Fruit fly (Drosophila melanogaster) whole organism, embryonic: ENCODE measurements around the gene CG17982.

Source experiments
- Abd-B ChIP-seq: fragments of 200-800 bp; sonication (Bioruptor generic); optimal IDR thresholded peaks from 2 replicates; lab custom pipeline; 2018; ENCODE audit warnings: missing biosample characterization, mild to moderate bottlenecking, missing genetic modification characterization, moderate library complexity
- Atf-2 ChIP-seq: fragments of 200-800 bp; sonication (Bioruptor generic); optimal IDR thresholded peaks from 2 replicates; lab custom pipeline; 2016; ENCODE audit warnings: missing biosample characterization, missing genetic modification characterization
- CG10209 ChIP-seq: fragments of 200-800 bp; sonication (Bioruptor generic); optimal IDR thresholded peaks from 3 replicates; lab custom pipeline; 2017; ENCODE audit warnings: missing biosample characterization, mild to moderate bottlenecking, missing genetic modification characterization, missing genetic modification reagents
- CG12071 ChIP-seq: fragments of 200-800 bp; sonication (Bioruptor generic); optimal IDR thresholded peaks from 3 replicates; lab custom pipeline; 2018; ENCODE audit warnings: missing biosample characterization, mild to moderate bottlenecking, missing genetic modification characterization
- CG12104 ChIP-seq: fragments of 200-800 bp; sonication (Bioruptor generic); optimal IDR thresholded peaks from 3 replicates; lab custom pipeline; 2016; ENCODE audit warnings: missing biosample characterization, missing genetic modification characterization
- CG1233 ChIP-seq: fragments of 200-800 bp; sonication (Bioruptor generic); optimal IDR thresholded peaks from 4 replicates; lab custom pipeline; 2018; ENCODE audit warnings: missing biosample characterization, mild to moderate bottlenecking, missing genetic modification characterization
- CG12744 ChIP-seq: fragments of 200-800 bp; sonication (Bioruptor generic); optimal IDR thresholded peaks from 2 replicates; lab custom pipeline; 2016; ENCODE audit warnings: missing biosample characterization, missing genetic modification characterization
- CG15696 ChIP-seq: fragments of 200-800 bp; sonication (Bioruptor generic); optimal IDR thresholded peaks from 2 replicates; lab custom pipeline; 2019; ENCODE audit warnings: missing biosample characterization, mild to moderate bottlenecking, missing genetic modification characterization, moderate library complexity
- CG17802 ChIP-seq: fragments of 200-800 bp; sonication (Bioruptor generic); optimal IDR thresholded peaks from 2 replicates; lab custom pipeline; 2018; ENCODE audit warnings: missing biosample characterization, mild to moderate bottlenecking, missing genetic modification characterization, moderate library complexity
- CG1832 ChIP-seq: fragments of 200-800 bp; sonication (Bioruptor generic); optimal IDR thresholded peaks from 2 replicates; lab custom pipeline; 2017; ENCODE audit warnings: missing biosample characterization, mild to moderate bottlenecking, missing genetic modification characterization, inconsistent platforms
- CG18599 ChIP-seq: fragments of 200-800 bp; sonication (Bioruptor generic); optimal IDR thresholded peaks from 3 replicates; lab custom pipeline; 2017; ENCODE audit warnings: missing biosample characterization, missing genetic modification characterization, mild to moderate bottlenecking, moderate library complexity, missing genetic modification reagents
- CG18619 ChIP-seq: fragments of 200-800 bp; sonication (Bioruptor generic); optimal IDR thresholded peaks from 3 replicates; lab custom pipeline; 2017; ENCODE audit warnings: missing biosample characterization, mild to moderate bottlenecking, missing genetic modification characterization
- CG2129 ChIP-seq: fragments of 200-800 bp; sonication (Bioruptor generic); IDR thresholded peaks from 2 replicates; pipeline ENCODE4 v1.3.6; 2022; ENCODE audit warnings: missing biosample characterization, missing genetic modification characterization; ENCODE audit not compliant: partially characterized antibody
- CG32767 ChIP-seq: fragments of 200-800 bp; sonication (Bioruptor generic); IDR thresholded peaks from 2 replicates; pipeline ENCODE4 v1.3.6; 2022; ENCODE audit warnings: missing biosample characterization, missing genetic modification characterization
- CG3281 ChIP-seq: fragments of 200-800 bp; sonication (Bioruptor generic); optimal IDR thresholded peaks from 3 replicates; lab custom pipeline; 2017; ENCODE audit warnings: missing biosample characterization, mild to moderate bottlenecking, missing genetic modification characterization
- CG42726 ChIP-seq: fragments of 200-800 bp; sonication (Bioruptor generic); IDR thresholded peaks from 2 replicates; pipeline ENCODE4 v1.3.6; 2022; ENCODE audit warnings: missing biosample characterization, missing genetic modification characterization; ENCODE audit not compliant: partially characterized antibody
- CG7357 ChIP-seq: fragments of 200-800 bp; sonication (Bioruptor generic); IDR thresholded peaks from 3 replicates; pipeline ENCODE4 v1.3.6; 2022; ENCODE audit warnings: missing biosample characterization, missing genetic modification characterization
- CG8359 ChIP-seq: fragments of 200-800 bp; sonication (Bioruptor generic); optimal IDR thresholded peaks from 2 replicates; lab custom pipeline; 2017; ENCODE audit warnings: missing biosample characterization, mild to moderate bottlenecking, missing genetic modification characterization, borderline replicate concordance
- CG9609 ChIP-seq: fragments of 200-800 bp; sonication (Bioruptor generic); optimal IDR thresholded peaks from 3 replicates; lab custom pipeline; 2016; ENCODE audit warnings: missing biosample characterization, missing genetic modification characterization
- Dbx ChIP-seq: fragments of 200-800 bp; sonication (Bioruptor generic); IDR thresholded peaks from 3 replicates; pipeline ENCODE4 v1.3.6; 2022; ENCODE audit warnings: missing biosample characterization, missing genetic modification characterization
- Dip3 ChIP-seq: fragments of 200-800 bp; sonication (Bioruptor generic); optimal IDR thresholded peaks from 3 replicates; lab custom pipeline; 2016; ENCODE audit warnings: missing biosample characterization, missing genetic modification characterization
- Doc3 ChIP-seq: fragments of 200-800 bp; sonication (Bioruptor generic); IDR thresholded peaks from 3 replicates; pipeline ENCODE4 v1.3.6; 2022; ENCODE audit warnings: missing biosample characterization, missing genetic modification characterization; ENCODE audit not compliant: partially characterized antibody
- E2f1 ChIP-seq: fragments of 200-800 bp; sonication (Bioruptor generic); IDR thresholded peaks from 2 replicates; pipeline ENCODE4 v1.3.6; 2022; ENCODE audit warnings: missing biosample characterization, missing genetic modification characterization
- HLH4C ChIP-seq: fragments of 200-800 bp; sonication (Bioruptor generic); IDR thresholded peaks from 3 replicates; pipeline ENCODE4 v1.3.6; 2022; ENCODE audit warnings: missing biosample characterization, missing genetic modification characterization; ENCODE audit not compliant: partially characterized antibody
- Hey ChIP-seq: fragments of 200-800 bp; sonication (Bioruptor generic); optimal IDR thresholded peaks from 3 replicates; lab custom pipeline; 2018; ENCODE audit warnings: missing biosample characterization, mild to moderate bottlenecking, missing genetic modification characterization
- Hsf ChIP-seq: fragments of 200-800 bp; sonication (Bioruptor generic); optimal IDR thresholded peaks from 3 replicates; lab custom pipeline; 2016; ENCODE audit warnings: missing biosample characterization, missing genetic modification characterization
- MTF-1 ChIP-seq: fragments of 200-800 bp; sonication (Bioruptor generic); optimal IDR thresholded peaks from 2 replicates; lab custom pipeline; 2018; ENCODE audit warnings: missing biosample characterization, mild to moderate bottlenecking, missing genetic modification characterization, borderline replicate concordance
- Max ChIP-seq: fragments of 200-800 bp; sonication (Bioruptor generic); optimal IDR thresholded peaks from 2 replicates; lab custom pipeline; 2016; ENCODE audit warnings: missing biosample characterization, mild to moderate bottlenecking, missing genetic modification characterization
- NFAT ChIP-seq: fragments of 200-800 bp; sonication (Bioruptor generic); IDR thresholded peaks from 2 replicates; pipeline ENCODE4 v1.3.6; 2022; ENCODE audit warnings: missing biosample characterization, missing genetic modification characterization
- NK7.1 ChIP-seq: fragments of 200-800 bp; sonication (Bioruptor generic); optimal IDR thresholded peaks from 3 replicates; lab custom pipeline; 2016; ENCODE audit warnings: missing biosample characterization, missing genetic modification characterization
- Oaz ChIP-seq: fragments of 200-800 bp; sonication (Bioruptor generic); IDR thresholded peaks from 2 replicates; pipeline ENCODE4 v1.3.6; 2022; ENCODE audit warnings: missing biosample characterization, missing genetic modification characterization
- az2 ChIP-seq: fragments of 200-800 bp; sonication (Bioruptor generic); optimal IDR thresholded peaks from 3 replicates; lab custom pipeline; 2016; ENCODE audit warnings: missing biosample characterization, missing genetic modification characterization
- cg ChIP-seq: fragments of 200-800 bp; sonication (Bioruptor generic); optimal IDR thresholded peaks from 3 replicates; lab custom pipeline; 2019; ENCODE audit warnings: missing biosample characterization, mild to moderate bottlenecking, missing genetic modification characterization, moderate library complexity
- dimm ChIP-seq: fragments of 200-800 bp; sonication (Bioruptor generic); IDR thresholded peaks from 2 replicates; pipeline ENCODE4 v1.3.6; 2022; ENCODE audit warnings: missing biosample characterization, missing genetic modification characterization
- eyg ChIP-seq: fragments of 200-800 bp; sonication (Bioruptor generic); optimal IDR thresholded peaks from 3 replicates; lab custom pipeline; 2016; ENCODE audit warnings: missing biosample characterization, missing genetic modification characterization
- gce ChIP-seq: fragments of 200-800 bp; sonication (Bioruptor generic); IDR thresholded peaks from 3 replicates; pipeline ENCODE4 v1.3.6; 2022; ENCODE audit warnings: missing biosample characterization, missing genetic modification characterization
- her ChIP-seq: fragments of 200-800 bp; sonication (Bioruptor generic); optimal IDR thresholded peaks from 2 replicates; lab custom pipeline; 2016; ENCODE audit warnings: missing biosample characterization, missing genetic modification characterization
- klu ChIP-seq: fragments of 200-800 bp; sonication (Bioruptor generic); IDR thresholded peaks from 2 replicates; pipeline ENCODE4 v1.3.6; 2022; ENCODE audit warnings: missing biosample characterization, missing genetic modification characterization
- lov ChIP-seq, 2 experiments: fragments of 200-800 bp in 1 of 2; fragments of >200 bp in 1 of 2; sonication (Bioruptor generic) in 1 of 2; IDR thresholded peaks in 1 of 2; optimal IDR thresholded peaks in 1 of 2; 2 replicates in 1 of 2; 3 replicates in 1 of 2; pipeline versions ENCODE4 v1.3.6 to Lab custom; 2017 to 2022; ENCODE audit warnings: missing biosample characterization in 1 of 2, missing genetic modification characterization in 1 of 2
- oc ChIP-seq: fragments of 200-800 bp; sonication (Bioruptor generic); optimal IDR thresholded peaks from 2 replicates; lab custom pipeline; 2018; ENCODE audit warnings: missing biosample characterization, mild to moderate bottlenecking, missing genetic modification characterization, moderate library complexity
- salm ChIP-seq: fragments of 200-800 bp; sonication (Bioruptor generic); optimal IDR thresholded peaks from 2 replicates; lab custom pipeline; 2018; ENCODE audit warnings: missing biosample characterization, mild to moderate bottlenecking, missing genetic modification characterization
- schlank ChIP-seq: fragments of 200-800 bp; sonication (Bioruptor generic); optimal IDR thresholded peaks from 2 replicates; lab custom pipeline; 2018; ENCODE audit warnings: missing biosample characterization, mild to moderate bottlenecking, missing genetic modification characterization
- seq ChIP-seq: fragments of 200-800 bp; sonication (Bioruptor generic); IDR thresholded peaks from 2 replicates; pipeline ENCODE4 v1.3.6; 2022; ENCODE audit warnings: missing biosample characterization, missing genetic modification characterization
- sima ChIP-seq: fragments of 200-800 bp; sonication (Bioruptor generic); optimal IDR thresholded peaks from 2 replicates; lab custom pipeline; 2016; ENCODE audit warnings: missing biosample characterization, missing genetic modification characterization
- sisA ChIP-seq: fragments of 200-800 bp; sonication (Bioruptor generic); IDR thresholded peaks from 2 replicates; pipeline ENCODE4 v1.3.6; 2022; ENCODE audit warnings: missing biosample characterization, missing genetic modification characterization
- sna ChIP-seq: fragments of 200-800 bp; sonication (Bioruptor generic); IDR thresholded peaks from 2 replicates; pipeline ENCODE4 v1.3.6; 2022; ENCODE audit warnings: missing biosample characterization, missing genetic modification characterization; ENCODE audit not compliant: partially characterized antibody
- sug ChIP-seq: fragments of 200-800 bp; optimal IDR thresholded peaks from 2 replicates; lab custom pipeline; 2019; ENCODE audit warnings: missing biosample characterization, mild to moderate bottlenecking, missing genetic modification characterization, moderate library complexity
- trem ChIP-seq: fragments of 200-800 bp; optimal IDR thresholded peaks from 3 replicates; lab custom pipeline; 2019; ENCODE audit warnings: missing biosample characterization, mild to moderate bottlenecking, missing genetic modification characterization, moderate library complexity
- ttk ChIP-seq: fragments of 200-800 bp; sonication (Bioruptor generic); IDR thresholded peaks from 2 replicates; pipeline ENCODE4 v2.1.2; 2022; ENCODE audit warnings: missing biosample characterization, missing genetic modification characterization
- vvl ChIP-seq: fragments of 200-800 bp; sonication (Bioruptor generic); IDR thresholded peaks from 2 replicates; pipeline ENCODE4 v1.3.6; 2022; ENCODE audit warnings: missing biosample characterization, missing genetic modification characterization

Gene CG17982

DNA sequence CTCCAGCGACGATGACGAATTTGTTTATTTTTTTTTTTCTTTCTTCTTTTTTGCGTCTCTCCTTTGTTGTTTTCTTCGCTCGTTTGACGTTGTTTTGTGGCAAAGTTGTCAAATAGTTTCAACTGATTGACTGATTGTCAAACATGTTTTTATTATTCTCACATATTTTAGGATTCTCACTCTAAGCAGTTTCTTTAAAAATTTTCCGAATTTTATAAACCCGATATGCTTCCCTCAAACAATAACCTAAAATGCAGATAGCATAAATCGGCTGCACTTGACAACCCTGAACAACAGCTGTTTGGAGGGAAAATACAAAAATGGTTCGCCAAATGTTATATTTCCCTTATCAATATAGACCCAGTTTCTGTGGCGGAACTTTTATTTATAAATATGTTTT lies at the start of gene CG17982 (continued):
- no peak for TF ChIP-seq dimm
- peak; percentile 33 for TF ChIP-seq sima (GFP tag; lab: Kevin White, UChicago)
- peak; percentile 63 for TF ChIP-seq salm (tag; lab: Kevin White, UChicago)
- TF ChIP-seq sna (GFP tag; lab: Robert Waterston, UW): no peak
- peak; percentile 61 for TF ChIP-seq schlank (tag; lab: Kevin White, UChicago)
- no peak for TF ChIP-seq lov (optimal IDR thresholded peaks at IDR 0.05; lab: Kevin White, UChicago)
- peak; percentile 76; the same call in 1 of the 3 replicates for TF ChIP-seq lov (GFP tag; IDR thresholded peaks at IDR 0.05; lab: Robert Waterston, UW)
- peak; percentile 63 for TF ChIP-seq MTF-1 (GFP tag; lab: Kevin White, UChicago)
- TF ChIP-seq Doc3 (GFP tag; lab: Robert Waterston, UW): no peak
- peak; percentile 79 for TF ChIP-seq CG12744 (GFP tag; lab: Kevin White, UChicago)
- no peak for TF ChIP-seq oc (tag; lab: Kevin White, UChicago)
- TF ChIP-seq CG3281 (GFP tag; lab: Kevin White, UChicago): peak; percentile 82
- no peak for TF ChIP-seq cg (GFP tag; lab: Kevin White, UChicago)
- peak; percentile 71 for TF ChIP-seq seq (GFP tag; lab: Robert Waterston, UW)
- TF ChIP-seq her (GFP tag; lab: Kevin White, UChicago): peak; percentile 88
- TF ChIP-seq E2f1 (GFP tag; lab: Robert Waterston, UW): peak; percentile 79
- TF ChIP-seq HLH4C (GFP tag; lab: Robert Waterston, UW): no peak
- TF ChIP-seq CG18599 (GFP tag; lab: Kevin White, UChicago): peak; percentile 87
- peak; percentile 73 for TF ChIP-seq sisA
- peak; percentile 87 for TF ChIP-seq sug
- peak; percentile 68 for TF ChIP-seq ttk (GFP tag; lab: Robert Waterston, UW)
- peak; percentile 88 for TF ChIP-seq Hsf
- peak; percentile 58 for TF ChIP-seq Abd-B (GFP tag; lab: Kevin White, UChicago)
- peak; percentile 84 for TF ChIP-seq az2 (GFP tag; lab: Kevin White, UChicago)
- peak; percentile 63; the same call in 1 of the 3 replicates for TF ChIP-seq gce
- TF ChIP-seq trem (tag; lab: Kevin White, UChicago): peak; percentile 64
- TF ChIP-seq eyg (GFP tag; lab: Kevin White, UChicago): peak; percentile 81
- peak; percentile 84 for TF ChIP-seq Dip3
- peak; percentile 77 for TF ChIP-seq CG15696 (tag; lab: Kevin White, UChicago)
- no peak for TF ChIP-seq CG1832 (GFP tag; lab: Kevin White, UChicago)
- TF ChIP-seq CG9609 (GFP tag; lab: Kevin White, UChicago): peak; percentile 76
- peak; percentile 24 for TF ChIP-seq CG17802 (tag; lab: Kevin White, UChicago)
- TF ChIP-seq NFAT (GFP tag; lab: Robert Waterston, UW): peak; percentile 66
- TF ChIP-seq CG7357 (GFP tag; lab: Robert Waterston, UW): peak; percentile 53; the same call in 1 of the 3 replicates
- peak; percentile 71 for TF ChIP-seq klu
- TF ChIP-seq CG2129: no peak
- TF ChIP-seq CG12071 (GFP tag; lab: Kevin White, UChicago): peak; percentile 76
- peak; percentile 77 for TF ChIP-seq CG18619 (GFP tag; lab: Kevin White, UChicago)
- peak; percentile 80 for TF ChIP-seq CG32767
- TF ChIP-seq CG12104 (GFP tag; lab: Kevin White, UChicago): peak; percentile 69
- peak; percentile 87 for TF ChIP-seq vvl (GFP tag; lab: Robert Waterston, UW)
- TF ChIP-seq CG8359 (GFP tag; lab: Kevin White, UChicago): peak; percentile 4
- peak; percentile 83 for TF ChIP-seq CG1233
- peak; percentile 53; the same call in 1 of the 2 replicates for TF ChIP-seq Oaz (GFP tag; lab: Robert Waterston, UW)
- no peak for TF ChIP-seq Hey (tag; lab: Kevin White, UChicago)
- TF ChIP-seq Dbx: peak; percentile 66
- TF ChIP-seq CG10209 (GFP tag; lab: Kevin White, UChicago): peak; percentile 74
- TF ChIP-seq NK7.1 (GFP tag; lab: Kevin White, UChicago): peak; percentile 74
- TF ChIP-seq Max (GFP tag; lab: Kevin White, UChicago): peak; percentile 65
- peak; percentile 72 for TF ChIP-seq Atf-2 (GFP tag; lab: Kevin White, UChicago)
- TF ChIP-seq CG42726 (GFP tag; lab: Robert Waterston, UW): no peak
